Fruit fly (Drosophila melanogaster) whole organism, pupa: ENCODE measurements around the gene Dhdds.

ENCODE experiments used
- CG10348 ChIP-seq: fragments of 200-800 bp; sonication (Bioruptor generic); IDR thresholded peaks from 2 replicates; pipeline ENCODE4 v1.3.6; 2022; ENCODE audit warnings: missing biosample characterization, missing genetic modification characterization
- CG12605 ChIP-seq: fragments of 200-800 bp; sonication (Bioruptor generic); IDR thresholded peaks from 2 replicates; pipeline ENCODE4 v1.3.6; 2022; ENCODE audit warnings: missing biosample characterization, missing genetic modification characterization
- CG13204 ChIP-seq: fragments of 200-800 bp; sonication (Bioruptor generic); optimal IDR thresholded peaks from 2 replicates; lab custom pipeline; 2018; ENCODE audit warnings: missing biosample characterization, mild to moderate bottlenecking, missing genetic modification characterization, moderate library complexity
- CG14655 ChIP-seq: fragments of 200-800 bp; sonication (Bioruptor generic); optimal IDR thresholded peaks from 3 replicates; lab custom pipeline; 2017; ENCODE audit warnings: mild to moderate bottlenecking, missing biosample characterization, missing genetic modification reagents, missing genetic modification characterization
- CG15710 ChIP-seq: fragments of 200-800 bp; sonication (Bioruptor generic); optimal IDR thresholded peaks from 2 replicates; lab custom pipeline; 2018; ENCODE audit warnings: missing biosample characterization, mild to moderate bottlenecking, missing genetic modification characterization, moderate library complexity
- CG17806 ChIP-seq: fragments of 200-800 bp; sonication (Bioruptor generic); optimal IDR thresholded peaks from 2 replicates; lab custom pipeline; 2018; ENCODE audit warnings: missing biosample characterization, mild to moderate bottlenecking, missing genetic modification characterization, moderate library complexity
- CG32121 ChIP-seq: fragments of 200-800 bp; sonication (Bioruptor generic); IDR thresholded peaks from 2 replicates; pipeline ENCODE4 v1.3.6; 2022; ENCODE audit warnings: missing biosample characterization, missing genetic modification characterization
- CG34367 ChIP-seq: fragments of 200-800 bp; sonication (Bioruptor generic); optimal IDR thresholded peaks from 2 replicates; lab custom pipeline; 2018; ENCODE audit warnings: missing biosample characterization, mild to moderate bottlenecking, missing genetic modification characterization
- CG4496 ChIP-seq: fragments of 200-800 bp; sonication (Bioruptor generic); IDR thresholded peaks from 3 replicates; pipeline ENCODE4 v1.3.6; 2022; ENCODE audit warnings: missing biosample characterization, missing genetic modification characterization
- CG8159 ChIP-seq: fragments of 200-800 bp; sonication (Bioruptor generic); optimal IDR thresholded peaks from 3 replicates; lab custom pipeline; 2018; ENCODE audit warnings: missing biosample characterization, mild to moderate bottlenecking, missing genetic modification characterization, moderate library complexity
- CG8301 ChIP-seq: fragments of 200-800 bp; sonication (Bioruptor generic); optimal IDR thresholded peaks from 2 replicates; lab custom pipeline; 2018; ENCODE audit warnings: missing biosample characterization, mild to moderate bottlenecking, missing genetic modification characterization
- CG9948 ChIP-seq: fragments of 200-800 bp; sonication (Bioruptor generic); optimal IDR thresholded peaks from 2 replicates; lab custom pipeline; 2018; ENCODE audit warnings: missing biosample characterization, mild to moderate bottlenecking, missing genetic modification characterization, moderate library complexity
- D1 ChIP-seq: fragments of 200-800 bp; sonication (Bioruptor generic); optimal IDR thresholded peaks from 2 replicates; lab custom pipeline; 2018; ENCODE audit warnings: missing biosample characterization, mild to moderate bottlenecking, missing genetic modification characterization, moderate library complexity
- EcR ChIP-seq: fragments of 200-800 bp; sonication (Bioruptor generic); optimal IDR thresholded peaks from 3 replicates; lab custom pipeline; 2019; ENCODE audit warnings: missing biosample characterization, missing genetic modification characterization, mild to moderate bottlenecking, moderate library complexity, missing genetic modification reagents
- Ets98B ChIP-seq: fragments of 200-800 bp; sonication (Bioruptor generic); IDR thresholded peaks from 2 replicates; pipeline ENCODE4 v1.3.6; 2022; ENCODE audit warnings: missing biosample characterization, missing genetic modification characterization
- Pif1A ChIP-seq: fragments of 200-800 bp; sonication (Bioruptor generic); optimal IDR thresholded peaks from 3 replicates; lab custom pipeline; 2016; ENCODE audit warnings: missing biosample characterization, missing genetic modification characterization
- Pif1B ChIP-seq: fragments of 200-800 bp; sonication (Bioruptor generic); optimal IDR thresholded peaks from 3 replicates; lab custom pipeline; 2016; ENCODE audit warnings: missing biosample characterization, missing genetic modification characterization
- Snoo ChIP-seq: fragments of 200-800 bp; sonication (Bioruptor generic); optimal IDR thresholded peaks from 3 replicates; lab custom pipeline; 2017; ENCODE audit warnings: missing biosample characterization, mild to moderate bottlenecking, missing genetic modification characterization, inconsistent platforms
- fd96Ca ChIP-seq: fragments of 200-800 bp; sonication (Bioruptor generic); IDR thresholded peaks from 3 replicates; pipeline ENCODE4 v1.3.6; 2022; ENCODE audit warnings: missing biosample characterization, missing genetic modification characterization
- gl ChIP-seq: fragments of 200-800 bp; sonication (Bioruptor generic); optimal IDR thresholded peaks from 2 replicates; lab custom pipeline; 2018; ENCODE audit warnings: missing biosample characterization, mild to moderate bottlenecking, missing genetic modification characterization
- rn ChIP-seq: fragments of 200-800 bp; sonication (Bioruptor generic); IDR thresholded peaks from 2 replicates; pipeline ENCODE4 v1.3.6; 2022; ENCODE audit warnings: missing biosample characterization, missing genetic modification characterization

The Dhdds gene

DNA sequence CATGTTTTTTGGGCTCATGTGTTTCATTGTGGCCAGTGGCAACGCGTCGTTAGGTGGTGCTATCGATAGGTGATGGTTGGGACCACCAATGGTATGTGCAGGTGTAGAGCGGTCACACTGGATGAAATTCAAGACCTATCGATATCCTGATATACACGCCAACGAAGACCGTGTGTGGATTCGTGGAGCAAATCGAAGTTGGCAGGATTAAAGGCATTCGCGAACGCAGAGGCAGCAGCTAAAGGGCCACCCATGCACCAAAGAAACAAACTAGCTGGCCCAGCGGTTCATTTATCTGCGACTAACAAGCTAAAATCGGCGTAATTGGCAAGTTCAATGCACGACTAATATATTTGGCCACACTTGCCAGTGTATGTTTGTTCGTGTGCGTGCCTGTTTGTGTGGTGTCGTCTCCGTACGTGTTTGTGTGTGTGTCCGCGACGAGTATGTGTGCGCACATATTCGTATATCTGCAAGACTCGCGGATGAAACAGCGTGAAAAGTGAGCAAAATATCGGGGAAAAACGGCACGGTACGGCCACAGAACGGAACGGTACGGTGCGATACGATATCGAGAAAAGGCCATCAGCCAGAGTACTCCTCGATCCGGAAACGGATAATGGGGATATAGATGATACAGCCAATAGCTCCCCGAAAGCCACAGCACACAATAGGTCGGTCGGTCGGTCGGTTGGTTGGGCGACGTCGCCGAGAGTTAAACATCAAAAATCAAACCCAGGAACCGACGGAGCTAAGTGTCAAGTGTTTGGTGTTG, 2.8 kb upstream of the Dhdds start, which contains the start of gene Ubr3:
Ubr3 (plus strand) TSS at position 99 of the 775 bp plus-strand sequence.
- TF ChIP-seq CG4496 (GFP tag; lab: Robert Waterston, UW): peak; percentile 26; the same call in 1 of the 3 replicates
- no peak for TF ChIP-seq CG9948 (tag; lab: Kevin White, UChicago)
- TF ChIP-seq CG17806 (tag; lab: Kevin White, UChicago): no peak
- TF ChIP-seq gl (tag; lab: Kevin White, UChicago): no peak
- no peak for TF ChIP-seq CG15710 (tag; lab: Kevin White, UChicago)
- no peak for TF ChIP-seq CG8301 (tag; lab: Kevin White, UChicago)
- TF ChIP-seq CG8159 (tag; lab: Kevin White, UChicago): no peak
- TF ChIP-seq CG13204: no peak
- no peak for TF ChIP-seq D1
- TF ChIP-seq EcR (GFP tag; lab: Kevin White, UChicago): peak; percentile 95
- TF ChIP-seq fd96Ca: 0 out of 3 replicates have a peak, but pooled peaks have one; percentile 16
- no peak for TF ChIP-seq rn (GFP tag; lab: Robert Waterston, UW)
- TF ChIP-seq CG10348 (GFP tag; lab: Robert Waterston, UW): no peak
- no peak for TF ChIP-seq Snoo
- TF ChIP-seq CG32121 (GFP tag; lab: Robert Waterston, UW): no peak
- no peak for TF ChIP-seq Ets98B (GFP tag; lab: Robert Waterston, UW)
- TF ChIP-seq Pif1A (GFP tag; lab: Kevin White, UChicago): no peak
- TF ChIP-seq CG12605 (GFP tag; lab: Robert Waterston, UW): no peak
- no peak for TF ChIP-seq Pif1B
- TF ChIP-seq CG34367 (tag; lab: Kevin White, UChicago): no peak
- no peak for TF ChIP-seq CG14655 (GFP tag; lab: Kevin White, UChicago)

DNA sequence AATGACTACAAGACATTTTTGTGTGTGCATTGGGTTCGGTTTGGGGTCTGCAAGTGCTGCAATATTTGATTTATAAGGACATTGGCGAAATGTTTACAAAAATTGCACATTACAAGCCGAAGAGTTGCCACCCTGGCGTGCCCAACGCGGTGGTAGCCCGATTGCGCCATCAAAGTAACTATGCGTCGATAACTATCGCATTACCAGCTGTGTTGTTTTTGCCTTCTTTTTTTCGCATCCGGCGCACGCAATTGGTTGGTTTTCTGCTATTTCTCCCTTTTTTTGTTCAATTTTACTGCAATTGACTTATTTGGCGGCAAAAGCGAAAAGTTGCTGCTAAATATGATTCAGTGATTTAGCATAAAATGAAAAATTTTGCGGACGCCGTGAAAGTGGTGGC, 1.5 kb upstream of the Dhdds start, which contains the start of gene RpS14b:
RpS14b (plus strand) TSS at position 220 of the 400 bp plus-strand sequence.
- TF ChIP-seq fd96Ca: peak; percentile 60; the same call in 2 of the 3 replicates
- TF ChIP-seq CG9948 (tag; lab: Kevin White, UChicago): peak; percentile 3
- TF ChIP-seq rn (GFP tag; lab: Robert Waterston, UW): 0 out of 2 replicates have a peak, but pooled peaks have one; percentile 6
- TF ChIP-seq Ets98B (GFP tag; lab: Robert Waterston, UW): peak; percentile 61
- TF ChIP-seq CG8159 (tag; lab: Kevin White, UChicago): peak; percentile 28
- TF ChIP-seq CG14655 (GFP tag; lab: Kevin White, UChicago): no peak
- TF ChIP-seq CG32121 (GFP tag; lab: Robert Waterston, UW): peak; percentile 51
- TF ChIP-seq CG13204: peak; percentile 30
- no peak for TF ChIP-seq CG10348 (GFP tag; lab: Robert Waterston, UW)
- peak; percentile 67 for TF ChIP-seq Snoo
- peak; percentile 10 for TF ChIP-seq Pif1B
- TF ChIP-seq CG12605 (GFP tag; lab: Robert Waterston, UW): peak; percentile 43; the same call in 1 of the 2 replicates
- no peak for TF ChIP-seq CG17806 (tag; lab: Kevin White, UChicago)
- peak; percentile 51 for TF ChIP-seq CG34367 (tag; lab: Kevin White, UChicago)
- peak; percentile 42 for TF ChIP-seq Pif1A (GFP tag; lab: Kevin White, UChicago)
- peak; percentile 19 for TF ChIP-seq CG8301 (tag; lab: Kevin White, UChicago)
- peak; percentile 79 for TF ChIP-seq CG4496 (GFP tag; lab: Robert Waterston, UW)
- TF ChIP-seq EcR (GFP tag; lab: Kevin White, UChicago): no peak
- TF ChIP-seq CG15710 (tag; lab: Kevin White, UChicago): peak; percentile 55
- TF ChIP-seq D1: no peak
- peak; percentile 39 for TF ChIP-seq gl (tag; lab: Kevin White, UChicago)
- TF ChIP-seq, all 21 proteins: peak for 16

dm6 chrX:7931028-7931549, 2.1 kb downstream of the Dhdds start, which contains the start of gene mahe:
Gene mahe (minus strand): TSS chrX:7931382.
- 0 out of 2 replicates have a peak, but pooled peaks have one; percentile 4 for TF ChIP-seq Ets98B (GFP tag; lab: Robert Waterston, UW)
- TF ChIP-seq CG8301 (tag; lab: Kevin White, UChicago): no peak
- peak; percentile 25; the same call in 1 of the 2 replicates for TF ChIP-seq CG32121 (GFP tag; lab: Robert Waterston, UW)
- no peak for TF ChIP-seq CG8159 (tag; lab: Kevin White, UChicago)
- peak; percentile 0 for TF ChIP-seq Pif1B
- TF ChIP-seq CG12605 (GFP tag; lab: Robert Waterston, UW): peak; percentile 31; the same call in 1 of the 2 replicates

- TF ChIP-seq gl (tag; lab: Kevin White, UChicago): no peak
- no peak for TF ChIP-seq rn (GFP tag; lab: Robert Waterston, UW)
- TF ChIP-seq CG32121 (GFP tag; lab: Robert Waterston, UW): 0 out of 2 replicates have a peak, but pooled peaks have one; percentile 34
- no peak for TF ChIP-seq CG9948 (tag; lab: Kevin White, UChicago)
- TF ChIP-seq Snoo: peak; percentile 5
- TF ChIP-seq CG12605 (GFP tag; lab: Robert Waterston, UW): peak; percentile 40; the same call in 1 of the 2 replicates
- TF ChIP-seq CG8301 (tag; lab: Kevin White, UChicago): peak; percentile 20
- TF ChIP-seq EcR (GFP tag; lab: Kevin White, UChicago): peak; percentile 40
- TF ChIP-seq, all 21 proteins: peak for 5
Observed at dm6 chrX:7930236-7931027, 2.7 kb downstream of the Dhdds start.
